Worm (Caenorhabditis elegans): ENCODE measurements around the gene F59E12.3.
"Not testable (repeated sequence)": the region's sequence is repeated elsewhere in the genome, so short reads cannot be mapped to it uniquely, and the experiment has no call there.

F59E12.3 gene

ce11 chrII:5607756-5608155, 30.4 kb upstream of the F59E12.3 start, which contains the start of gene C17G10.7:
Gene C17G10.7 (minus strand): TSS chrII:5607856.
- TF ChIP-seq mep-1 (tag; optimal IDR thresholded peaks at IDR 0.05) (no peak), F37D6.2 (tag; optimal IDR thresholded peaks at IDR 0.05) (no peak), Y75B8A.6 (GFP tag; IDR thresholded peaks at IDR 0.05) (no peak), lsy-2 (tag; optimal IDR thresholded peaks at IDR 0.05) (no peak), ceh-44 (GFP tag; IDR thresholded peaks at IDR 0.05) (no peak), ces-1 (GFP tag; optimal IDR thresholded peaks at IDR 0.05) (no peak), ctbp-1 (GFP tag; IDR thresholded peaks at IDR 0.05) (no peak), nhr-25 (tag; optimal IDR thresholded peaks at IDR 0.05; ENCODE audit: borderline replicate concordance, insufficient read depth) (no peak), rbr-2 (tag; optimal IDR thresholded peaks at IDR 0.05) (no peak), D1046.2 (GFP tag; IDR thresholded peaks at IDR 0.05) (no peak), madf-9 (GFP tag; conservative IDR thresholded peaks at IDR 0.05) (no peak), mdt-29 (GFP tag; IDR thresholded peaks at IDR 0.05) (no peak), nhr-10 (tag; optimal IDR thresholded peaks at IDR 0.05) (no peak), arid-1 (GFP tag; conservative IDR thresholded peaks at IDR 0.05) (no peak), lin-13 (GFP tag; optimal IDR thresholded peaks at IDR 0.05) (no peak), Y105C5A.15 (GFP tag; IDR thresholded peaks at IDR 0.05) (no peak)

ce11 chrII:5619298-5619697, 18.9 kb upstream of the F59E12.3 start, which contains the start of gene dhs-6:
Gene dhs-6 (minus strand): TSS chrII:5619319.
- TF ChIP-seq T20F7.1 (GFP tag; optimal IDR thresholded peaks at IDR 0.05): peak; percentile 54
- no peak for TF ChIP-seq nhr-25 (tag; optimal IDR thresholded peaks at IDR 0.05; ENCODE audit: borderline replicate concordance, insufficient read depth)
- no peak for TF ChIP-seq jun-1 (tag; optimal IDR thresholded peaks at IDR 0.05)
- no peak for TF ChIP-seq pqm-1 (tag; optimal IDR thresholded peaks at IDR 0.05)
- peak; percentile 17 for TF ChIP-seq spr-1 (tag; optimal IDR thresholded peaks at IDR 0.05)
- TF ChIP-seq arid-1 (GFP tag; conservative IDR thresholded peaks at IDR 0.05): no peak
- TF ChIP-seq nhr-111 (GFP tag; optimal IDR thresholded peaks at IDR 0.05): no peak
- TF ChIP-seq mdl-1 (tag; optimal IDR thresholded peaks at IDR 0.05): no peak
- peak; percentile 15 for TF ChIP-seq hlh-30 (tag; optimal IDR thresholded peaks at IDR 0.05; ENCODE audit: insufficient read depth)
- TF ChIP-seq lin-13 (GFP tag; optimal IDR thresholded peaks at IDR 0.05): no peak
- peak; percentile 28 for TF ChIP-seq nhr-6 (tag; optimal IDR thresholded peaks at IDR 0.05)
- peak in 1 of 2 experiments; percentile 6 for TF ChIP-seq lsy-2 (tag; optimal IDR thresholded peaks at IDR 0.05)
- peak; percentile 41 for TF ChIP-seq nhr-28 (tag; optimal IDR thresholded peaks at IDR 0.05)
- peak; percentile 49 for TF ChIP-seq mep-1 (tag; optimal IDR thresholded peaks at IDR 0.05)
- no peak for TF ChIP-seq nhr-10 (tag; optimal IDR thresholded peaks at IDR 0.05)
- TF ChIP-seq dmd-6 (GFP tag; IDR thresholded peaks at IDR 0.05): no peak
- TF ChIP-seq saeg-2 (GFP tag; IDR thresholded peaks at IDR 0.05): no peak
- TF ChIP-seq duxl-1 (tag; optimal IDR thresholded peaks at IDR 0.05; ENCODE audit: poor library complexity): peak; percentile 50
- TF ChIP-seq ama-1 (optimal IDR thresholded peaks at IDR 0.05): peak; percentile 5
- TF ChIP-seq aha-1 (tag): peak; percentile 37
- TF ChIP-seq nhr-77 (tag; optimal IDR thresholded peaks at IDR 0.05): no peak
- no peak for TF ChIP-seq daf-16 (GFP tag; optimal IDR thresholded peaks at IDR 0.05)
- TF ChIP-seq daf-16 (tag; optimal IDR thresholded peaks at IDR 0.05): peak; percentile 65
- no peak for TF ChIP-seq egl-27 (tag; optimal IDR thresholded peaks at IDR 0.05)
- peak; percentile 47 for TF ChIP-seq dve-1 (tag; optimal IDR thresholded peaks at IDR 0.05; ENCODE audit: insufficient read depth)

- not testable (repeated sequence) for TF ChIP-seq ces-1 (GFP tag; optimal IDR thresholded peaks at IDR 0.05); ztf-7 (tag; optimal IDR thresholded peaks at IDR 0.05); mdt-29 (GFP tag; IDR thresholded peaks at IDR 0.05)
Measured at ce11 chrII:5622383-5622939, 15.7 kb upstream of the F59E12.3 start, which contains the start of the genes eif-3.L and npl-4.2. Gene eif-3.L (minus strand): TSS chrII:5622483. Gene npl-4.2 (plus strand): TSS chrII:5622889.
